Worm (Caenorhabditis elegans): ENCODE measurements around the gene atz-1.

atz-1 gene

DNA sequence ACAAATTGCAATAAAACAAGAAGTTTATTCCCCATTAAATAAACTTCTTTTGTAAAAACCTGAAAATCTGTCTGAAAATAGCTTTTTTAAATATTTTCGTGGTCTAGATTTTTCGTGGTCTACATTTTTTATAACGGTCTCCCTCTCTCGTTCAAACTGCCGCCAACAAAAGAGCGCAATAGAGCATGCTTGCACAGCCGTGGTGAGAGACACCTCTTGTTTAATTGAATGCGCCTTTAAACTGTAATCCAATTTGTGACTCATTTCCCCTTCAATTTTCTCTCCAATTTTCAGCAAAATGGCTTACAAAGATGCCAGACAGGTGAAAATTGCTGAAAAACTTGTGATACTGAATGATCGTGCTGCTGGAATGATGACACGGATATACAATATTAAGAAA lies 28.2 kb upstream of the atz-1 start, which contains the start of gene gex-3 (continued):
- TF ChIP-seq F55B11.4 (tag; optimal IDR thresholded peaks at IDR 0.05; ENCODE audit: borderline replicate concordance, insufficient read depth): no peak
- TF ChIP-seq mel-28 (tag; optimal IDR thresholded peaks at IDR 0.05; ENCODE audit: borderline replicate concordance): no peak
- peak; percentile 56 to 84 (median 77) for TF ChIP-seq lin-35 (GFP tag; optimal IDR thresholded peaks at IDR 0.05)
- TF ChIP-seq F57A8.1 (GFP tag; optimal IDR thresholded peaks at IDR 0.05): no peak
- TF ChIP-seq B0261.1 (tag; optimal IDR thresholded peaks at IDR 0.05): no peak
- no peak for TF ChIP-seq Y67H2A.10 (GFP tag; conservative IDR thresholded peaks at IDR 0.05)
- no peak for TF ChIP-seq let-526 (GFP tag; IDR thresholded peaks at IDR 0.05)
- TF ChIP-seq madf-3 (GFP tag; IDR thresholded peaks at IDR 0.05): peak; percentile 67; the same call in 1 of the 2 replicates
- peak; percentile 74 for TF ChIP-seq rcor-1 (GFP tag; IDR thresholded peaks at IDR 0.05)
- TF ChIP-seq nfya-2 (GFP tag; IDR thresholded peaks at IDR 0.05): no peak
- TF ChIP-seq F23B12.7 (tag; optimal IDR thresholded peaks at IDR 0.05; ENCODE audit: insufficient read depth): peak; percentile 88
- TF ChIP-seq unc-130 (GFP tag; optimal IDR thresholded peaks at IDR 0.05): no peak
- TF ChIP-seq ztf-25 (GFP tag; IDR thresholded peaks at IDR 0.05): 0 out of 2 replicates have a peak, but pooled peaks have one; percentile 11
- TF ChIP-seq atf-7 (tag; optimal IDR thresholded peaks at IDR 0.05): no peak
- peak; percentile 12 for TF ChIP-seq madf-10 (tag; optimal IDR thresholded peaks at IDR 0.05)
- TF ChIP-seq bed-2 (GFP tag; IDR thresholded peaks at IDR 0.05): no peak
- TF ChIP-seq xnd-1 (tag; optimal IDR thresholded peaks at IDR 0.05): peak; percentile 62
- TF ChIP-seq lag-1 (GFP tag; IDR thresholded peaks at IDR 0.05): no peak
- TF ChIP-seq cebp-1 (GFP tag; IDR thresholded peaks at IDR 0.05): no peak
- TF ChIP-seq cebp-1 (tag; optimal IDR thresholded peaks at IDR 0.05): peak; percentile 55
- TF ChIP-seq repo-1 (tag; optimal IDR thresholded peaks at IDR 0.05): no peak
- peak; percentile 76 for TF ChIP-seq ceh-100 (GFP tag; IDR thresholded peaks at IDR 0.05)
- no peak for TF ChIP-seq nfya-1 (tag; optimal IDR thresholded peaks at IDR 0.05; ENCODE audit: borderline replicate concordance, insufficient read depth)
- no peak for TF ChIP-seq akir-1 (GFP tag; optimal IDR thresholded peaks at IDR 0.05)
- TF ChIP-seq B0019.2 (GFP tag; conservative IDR thresholded peaks at IDR 0.05): no peak
- peak; percentile 73 for TF ChIP-seq attf-5 (GFP tag; optimal IDR thresholded peaks at IDR 0.05)
- no peak for TF ChIP-seq nhr-90 (tag; optimal IDR thresholded peaks at IDR 0.05)
- TF ChIP-seq nfyb-1 (GFP tag; IDR thresholded peaks at IDR 0.05): peak; percentile 69; the same call in 1 of the 2 replicates
- no peak for TF ChIP-seq ztf-26 (tag; optimal IDR thresholded peaks at IDR 0.05)
- no peak for TF ChIP-seq rec-8 (tag; optimal IDR thresholded peaks at IDR 0.05)
- TF ChIP-seq hlh-12 (tag; optimal IDR thresholded peaks at IDR 0.05): no peak
- TF ChIP-seq C06A6.2 (GFP tag; conservative IDR thresholded peaks at IDR 0.05): no peak
- TF ChIP-seq sptf-2 (GFP tag; optimal IDR thresholded peaks at IDR 0.05): no peak
- peak; percentile 95 for TF ChIP-seq mcd-1 (GFP tag; IDR thresholded peaks at IDR 0.05)
- no peak for TF ChIP-seq hmg-20 (GFP tag; IDR thresholded peaks at IDR 0.05)

DNA sequence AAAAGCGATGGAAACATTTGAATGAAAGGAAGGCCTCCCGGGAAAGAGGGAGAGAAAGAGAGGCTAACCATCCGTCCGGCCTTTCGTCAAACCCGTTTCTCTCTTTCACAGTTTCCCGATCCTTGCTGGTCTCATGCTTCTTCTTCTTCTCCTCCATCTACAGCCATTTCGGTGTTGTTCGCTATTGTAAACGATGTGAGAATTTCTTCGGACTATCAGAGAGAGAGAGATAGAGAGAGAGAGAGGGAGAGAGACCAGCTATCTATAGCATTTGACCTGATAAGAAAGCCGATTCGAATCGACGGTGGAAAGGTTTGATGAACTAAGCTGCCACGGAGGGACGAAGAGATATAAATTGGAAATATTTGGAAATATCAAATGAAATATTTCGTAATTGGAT lies 27.5 kb upstream of the atz-1 start:
- no peak for TF ChIP-seq mcd-1 (GFP tag; IDR thresholded peaks at IDR 0.05)
- no peak for TF ChIP-seq die-1 (tag; optimal IDR thresholded peaks at IDR 0.05)
- no peak for TF ChIP-seq attf-3 (GFP tag; conservative IDR thresholded peaks at IDR 0.05)
- TF ChIP-seq F22D6.2 (tag; optimal IDR thresholded peaks at IDR 0.05): no peak
- TF ChIP-seq ccch-3 (GFP tag; optimal IDR thresholded peaks at IDR 0.05): no peak
- TF ChIP-seq madf-8 (GFP tag; conservative IDR thresholded peaks at IDR 0.05): no peak
- no peak for TF ChIP-seq egl-44 (GFP tag; IDR thresholded peaks at IDR 0.05)
- TF ChIP-seq atf-7 (tag; optimal IDR thresholded peaks at IDR 0.05): no peak
- no peak for TF ChIP-seq sdz-38 (tag; optimal IDR thresholded peaks at IDR 0.05)
- no peak for TF ChIP-seq ztf-6 (GFP tag; IDR thresholded peaks at IDR 0.05)
- TF ChIP-seq Y95B8A.8 (GFP tag; IDR thresholded peaks at IDR 0.05): no peak
- no peak for TF ChIP-seq fkh-3 (tag; optimal IDR thresholded peaks at IDR 0.05)
- no peak for TF ChIP-seq efl-1 (GFP tag; optimal IDR thresholded peaks at IDR 0.05)
- TF ChIP-seq B0336.3 (GFP tag; IDR thresholded peaks at IDR 0.05): no peak
- TF ChIP-seq zim-3 (tag; optimal IDR thresholded peaks at IDR 0.05): no peak
- no peak for TF ChIP-seq sea-2 (GFP tag; IDR thresholded peaks at IDR 0.05)
- no peak for TF ChIP-seq gei-17 (GFP tag; optimal IDR thresholded peaks at IDR 0.05)
- TF ChIP-seq F33H1.4 (GFP tag; IDR thresholded peaks at IDR 0.05): no peak

Data from whole organism, young adult.